Worm (Caenorhabditis elegans) whole organism, midembryonic: Measurements from ENCODE around the gene ndx-2.

Experiments used
- flt-1 ChIP-seq: fragments of 200-800 bp; sonication (Bioruptor generic); IDR thresholded peaks from 2 replicates; pipeline ENCODE4 v1.3.6; 2022; ENCODE audit warnings: missing genetic modification characterization, missing compliant biosample characterization
- klf-2 ChIP-seq: fragments of 200-800 bp; sonication (Bioruptor generic); conservative IDR thresholded peaks from 2 replicates; pipeline ENCODE4 v1.3.6; 2022; ENCODE audit warnings: missing genetic modification reagents, missing genetic modification characterization, missing compliant biosample characterization
- med-1 ChIP-seq: sonication (generic microtip); optimal IDR thresholded peaks from 2 replicates; lab custom pipeline; 2017; ENCODE audit warnings: missing genetic modification characterization, mild to moderate bottlenecking, missing compliant biosample characterization, antibody characterized with exemption, missing genetic modification reagents; ENCODE audit not compliant: insufficient read depth
- ref-1 ChIP-seq: fragments of 200-800 bp; sonication (Bioruptor generic); conservative IDR thresholded peaks from 2 replicates; pipeline ENCODE4 v1.3.6; 2022; ENCODE audit warnings: missing genetic modification reagents, missing genetic modification characterization, missing compliant biosample characterization
- tab-1 ChIP-seq: fragments of 200-800 bp; sonication (Bioruptor generic); IDR thresholded peaks from 2 replicates; pipeline ENCODE4 v1.3.6; 2022; ENCODE audit warnings: missing genetic modification characterization, missing compliant biosample characterization

ce11 chrV:2675692-2676091 is 10.9 kb upstream of the ndx-2 start:
- no peak for TF ChIP-seq med-1 (GFP tag; lab: Kevin White, UChicago)
- no peak for TF ChIP-seq klf-2 (GFP tag; lab: Robert Waterston, UW)
- TF ChIP-seq ref-1 = no peak
- no peak for TF ChIP-seq flt-1
- TF ChIP-seq tab-1 (GFP tag; lab: Robert Waterston, UW) = no peak
